Worm (Caenorhabditis elegans) whole organism, L4 larva: ENCODE measurements around the gene M05D6.3.

Experiments used
- F10B5.3 ChIP-seq: sonication (generic microtip); optimal IDR thresholded peaks from 2 replicates; lab custom pipeline; 2016; ENCODE audit warnings: mild to moderate bottlenecking, missing genetic modification characterization, missing compliant biosample characterization
- F49E8.2 ChIP-seq: sonication (generic microtip); optimal IDR thresholded peaks from 2 replicates; lab custom pipeline; 2016; ENCODE audit warnings: missing compliant biosample characterization, mild to moderate bottlenecking, missing genetic modification characterization, borderline replicate concordance
- R02D3.7 ChIP-seq: fragments of 150-350 bp; sonication (generic microtip); optimal IDR thresholded peaks from 3 replicates; lab custom pipeline; 2014; ENCODE audit warnings: missing biosample characterization, missing genetic modification characterization
- T20F7.1 ChIP-seq: fragments of 200-800 bp; sonication (Bioruptor generic); optimal IDR thresholded peaks from 2 replicates; lab custom pipeline; 2018; ENCODE audit warnings: mild to moderate bottlenecking, missing genetic modification characterization, missing compliant biosample characterization
- Y48G9A.11 ChIP-seq: fragments of 200-800 bp; sonication (Bioruptor generic); IDR thresholded peaks from 2 replicates; pipeline ENCODE4 v1.3.6; 2022; ENCODE audit warnings: missing genetic modification reagents, missing genetic modification characterization, missing compliant biosample characterization
- ZK546.5 ChIP-seq, 2 experiments: sonication (generic microtip); optimal IDR thresholded peaks; 2 replicates each; lab custom pipeline; 2017; ENCODE audit warnings: missing biosample characterization in 2 of 2, missing genetic modification characterization in 2 of 2
- aha-1 ChIP-seq: fragments of 150-350 bp; peaks from one replicate; lab custom pipeline; 2014; ENCODE audit warnings: missing biosample characterization, missing genetic modification characterization
- ama-1 ChIP-seq: fragments of 150-350 bp; optimal IDR thresholded peaks from 2 replicates; lab custom pipeline; 2014; ENCODE audit warnings: inconsistent platforms, mixed read lengths
- arid-1 ChIP-seq: fragments of 200-800 bp; sonication (Bioruptor generic); conservative IDR thresholded peaks from 2 replicates; pipeline ENCODE4 v1.3.6; 2022; ENCODE audit warnings: missing genetic modification reagents, missing genetic modification characterization, missing compliant biosample characterization
- ceh-20 ChIP-seq: fragments of 200-800 bp; sonication (Bioruptor generic); IDR thresholded peaks from 2 replicates; pipeline ENCODE4 v1.3.6; 2022; ENCODE audit warnings: missing genetic modification reagents, missing genetic modification characterization, missing compliant biosample characterization
- ceh-44 ChIP-seq: fragments of 200-800 bp; sonication (Bioruptor generic); IDR thresholded peaks from 2 replicates; pipeline ENCODE4 v1.3.6; 2022; ENCODE audit warnings: missing genetic modification reagents, missing genetic modification characterization, missing compliant biosample characterization
- ceh-62 ChIP-seq: sonication (generic microtip); optimal IDR thresholded peaks from 2 replicates; lab custom pipeline; 2017; ENCODE audit warnings: missing biosample characterization, missing genetic modification characterization
- cey-2 ChIP-seq: sonication (generic microtip); optimal IDR thresholded peaks from 3 replicates; lab custom pipeline; 2017; ENCODE audit warnings: missing genetic modification characterization, mild to moderate bottlenecking, missing compliant biosample characterization, antibody characterized with exemption, borderline replicate concordance; ENCODE audit not compliant: insufficient read depth
- daf-16 ChIP-seq, 3 experiments: sonication (generic microtip); optimal IDR thresholded peaks; 2 replicates each; lab custom pipeline; 2016 to 2017; ENCODE audit warnings: missing genetic modification characterization in 3 of 3, missing genetic modification reagents in 3 of 3, mild to moderate bottlenecking in 2 of 3, missing compliant biosample characterization in 2 of 3, missing biosample characterization in 1 of 3, moderate library complexity in 1 of 3
- dmd-6 ChIP-seq: fragments of 200-800 bp; sonication (Bioruptor generic); IDR thresholded peaks from 2 replicates; pipeline ENCODE4 v1.3.6; 2022; ENCODE audit warnings: missing genetic modification reagents, missing genetic modification characterization, missing compliant biosample characterization
- dpl-1 ChIP-seq: fragments of 150-350 bp; optimal IDR thresholded peaks from 2 replicates; lab custom pipeline; 2014; ENCODE audit warnings: missing biosample characterization, missing genetic modification reagents, missing genetic modification characterization
- duxl-1 ChIP-seq: sonication (generic microtip); optimal IDR thresholded peaks from 2 replicates; lab custom pipeline; 2016; ENCODE audit warnings: mild to moderate bottlenecking, missing genetic modification characterization, moderate library complexity, missing compliant biosample characterization; ENCODE audit not compliant: poor library complexity
- dve-1 ChIP-seq: sonication (generic microtip); optimal IDR thresholded peaks from 2 replicates; lab custom pipeline; 2017; ENCODE audit warnings: antibody characterized with exemption, mild to moderate bottlenecking, missing genetic modification characterization, missing compliant biosample characterization; ENCODE audit not compliant: insufficient read depth
- fkh-10 ChIP-seq: fragments of 150-350 bp; optimal IDR thresholded peaks from 2 replicates; lab custom pipeline; 2014; ENCODE audit warnings: missing biosample characterization, missing genetic modification reagents, missing genetic modification characterization
- hlh-11 ChIP-seq: fragments of 200-800 bp; sonication (Bioruptor generic); optimal IDR thresholded peaks from 2 replicates; lab custom pipeline; 2018; ENCODE audit warnings: mild to moderate bottlenecking, missing genetic modification characterization, missing compliant biosample characterization
- hmg-1.1 ChIP-seq: fragments of 200-800 bp; sonication (Bioruptor generic); IDR thresholded peaks from 2 replicates; pipeline ENCODE4 v1.3.6; 2022; ENCODE audit warnings: missing genetic modification reagents, missing genetic modification characterization, missing compliant biosample characterization
- lin-29 ChIP-seq: fragments of 200-800 bp; sonication (Bioruptor generic); IDR thresholded peaks from 2 replicates; pipeline ENCODE4 v1.3.6; 2022; ENCODE audit warnings: missing genetic modification reagents, missing genetic modification characterization, missing compliant biosample characterization
- lin-38 ChIP-seq: fragments of 200-800 bp; sonication (Bioruptor generic); IDR thresholded peaks from 2 replicates; pipeline ENCODE4 v1.3.6; 2022; ENCODE audit warnings: missing genetic modification reagents, missing genetic modification characterization, missing compliant biosample characterization
- lin-39 ChIP-seq: fragments of 150-350 bp; optimal IDR thresholded peaks from 2 replicates; lab custom pipeline; 2014; ENCODE audit warnings: missing biosample characterization, missing genetic modification reagents, missing genetic modification characterization
- lsy-2 ChIP-seq, 2 experiments: fragments of 150-350 bp in 1 of 2; sonication (generic microtip) in 1 of 2; optimal IDR thresholded peaks; 2 replicates each; lab custom pipeline; 2014 to 2017; ENCODE audit warnings: missing biosample characterization in 2 of 2, missing genetic modification characterization in 2 of 2
- mep-1 ChIP-seq: fragments of 150-350 bp; sonication (generic microtip); optimal IDR thresholded peaks from 3 replicates; lab custom pipeline; 2014; ENCODE audit warnings: missing biosample characterization, missing genetic modification characterization
- mxl-3 ChIP-seq: fragments of 200-800 bp; sonication (Bioruptor generic); optimal IDR thresholded peaks from 2 replicates; lab custom pipeline; 2018; ENCODE audit warnings: mild to moderate bottlenecking, missing genetic modification characterization, missing compliant biosample characterization
- nhr-11 ChIP-seq: fragments of 150-350 bp; optimal IDR thresholded peaks from 2 replicates; lab custom pipeline; 2014; ENCODE audit warnings: missing biosample characterization, missing genetic modification characterization
- nhr-237 ChIP-seq: sonication (generic microtip); optimal IDR thresholded peaks from 2 replicates; lab custom pipeline; 2017; ENCODE audit warnings: missing biosample characterization, missing genetic modification characterization
- nhr-25 ChIP-seq: sonication (generic microtip); optimal IDR thresholded peaks from 2 replicates; lab custom pipeline; 2017; ENCODE audit warnings: missing genetic modification characterization, mild to moderate bottlenecking, missing compliant biosample characterization, antibody characterized with exemption, moderate library complexity, borderline replicate concordance; ENCODE audit not compliant: insufficient read depth
- nhr-28 ChIP-seq: fragments of 150-350 bp; optimal IDR thresholded peaks from 2 replicates; lab custom pipeline; 2014; ENCODE audit warnings: missing biosample characterization, missing genetic modification characterization
- nhr-48 ChIP-seq: sonication (generic microtip); optimal IDR thresholded peaks from 2 replicates; lab custom pipeline; 2016; ENCODE audit warnings: mild to moderate bottlenecking, missing genetic modification characterization, missing compliant biosample characterization
- nhr-77 ChIP-seq: fragments of 150-350 bp; optimal IDR thresholded peaks from 2 replicates; lab custom pipeline; 2014; ENCODE audit warnings: missing biosample characterization, missing genetic modification characterization
- pha-4 ChIP-seq, 2 experiments: fragments of 150-350 bp in 1 of 2; fragments of 200-800 bp in 1 of 2; sonication (Bioruptor generic) in 1 of 2; IDR thresholded peaks in 1 of 2; optimal IDR thresholded peaks in 1 of 2; 2 replicates each; pipeline versions ENCODE4 v1.3.6 to Lab custom; 2014 to 2022; ENCODE audit warnings: missing genetic modification characterization in 2 of 2, missing genetic modification reagents in 2 of 2, missing biosample characterization in 1 of 2, missing compliant biosample characterization in 1 of 2
- pqm-1 ChIP-seq: sonication (generic microtip); optimal IDR thresholded peaks from 2 replicates; lab custom pipeline; 2017; ENCODE audit warnings: missing biosample characterization, missing genetic modification characterization
- rbr-2 ChIP-seq: sonication (generic microtip); optimal IDR thresholded peaks from 2 replicates; lab custom pipeline; 2016; ENCODE audit warnings: missing genotype, missing genetic modification characterization, missing compliant biosample characterization
- snpc-1.2 ChIP-seq: fragments of 200-800 bp; sonication (Bioruptor generic); IDR thresholded peaks from 2 replicates; pipeline ENCODE4 v1.3.6; 2022; ENCODE audit warnings: missing genetic modification reagents, missing genetic modification characterization, missing compliant biosample characterization
- spr-1 ChIP-seq: sonication (generic microtip); optimal IDR thresholded peaks from 2 replicates; lab custom pipeline; 2016; ENCODE audit warnings: mild to moderate bottlenecking, missing genetic modification characterization, missing compliant biosample characterization
- tag-97 ChIP-seq: fragments of 200-800 bp; sonication (Bioruptor generic); IDR thresholded peaks from 2 replicates; pipeline ENCODE4 v1.3.6; 2022; ENCODE audit warnings: missing genetic modification characterization, missing compliant biosample characterization
- tra-1 ChIP-seq: fragments of 200-800 bp; sonication (Bioruptor generic); IDR thresholded peaks from 2 replicates; pipeline ENCODE4 v1.3.6; 2022; ENCODE audit warnings: missing genetic modification reagents, missing genetic modification characterization, missing compliant biosample characterization
- vab-7 ChIP-seq: fragments of 200-800 bp; sonication (Bioruptor generic); IDR thresholded peaks from 2 replicates; pipeline ENCODE4 v1.3.6; 2022; ENCODE audit warnings: missing genetic modification reagents, missing genetic modification characterization, missing compliant biosample characterization
- zag-1 ChIP-seq: fragments of 150-350 bp; optimal IDR thresholded peaks from 2 replicates; lab custom pipeline; 2014; ENCODE audit warnings: missing biosample characterization, missing genetic modification characterization
- zfp-2 ChIP-seq: sonication (generic microtip); optimal IDR thresholded peaks from 2 replicates; lab custom pipeline; 2016; ENCODE audit warnings: mild to moderate bottlenecking, missing genetic modification characterization, missing compliant biosample characterization
- zfp-3 ChIP-seq: fragments of 200-800 bp; sonication (Bioruptor generic); conservative IDR thresholded peaks from 2 replicates; pipeline ENCODE4 v1.3.6; 2022; ENCODE audit warnings: missing genetic modification reagents, missing genetic modification characterization, missing compliant biosample characterization

M05D6.3 gene

ce11 chrII:8481731-8482253, 6.2 kb downstream of the M05D6.3 start, which contains the start of gene M05D6.5 (continued):
- TF ChIP-seq ceh-62 (tag; lab: Kevin White, UChicago) (no peak), zfp-3 (GFP tag; lab: Robert Waterston, UW) (peak; percentile 57), tra-1 (no peak), tag-97 (no peak), ZK546.5 (tag; optimal IDR thresholded peaks at IDR 0.05; lab: Kevin White, UChicago) (no peak), mxl-3 (GFP tag; lab: Kevin White, UChicago) (no peak), pqm-1 (tag; lab: Kevin White, UChicago) (no peak), ama-1 (lab: Kevin White, UChicago) (peak; percentile 14), nhr-48 (tag; lab: Kevin White, UChicago) (no peak), hmg-1.1 (GFP tag; lab: Robert Waterston, UW) (no peak)

ce11 chrII:8483124-8483792, 7.7 kb downstream of the M05D6.3 start:
- TF ChIP-seq rbr-2 (tag; lab: Kevin White, UChicago), result no peak
- peak; percentile 42 for TF ChIP-seq pqm-1 (tag; lab: Kevin White, UChicago)
- TF ChIP-seq dpl-1, result peak; percentile 23
- peak; percentile 26; the same call in 1 of the 2 replicates for TF ChIP-seq dmd-6 (GFP tag; lab: Robert Waterston, UW)
- TF ChIP-seq nhr-25, result no peak
- no peak for TF ChIP-seq nhr-237 (tag; lab: Kevin White, UChicago)
- no peak for TF ChIP-seq pha-4 (GFP tag; IDR thresholded peaks at IDR 0.05; lab: Robert Waterston, UW)
- TF ChIP-seq pha-4 (tag; optimal IDR thresholded peaks at IDR 0.05; lab: Kevin White, UChicago), result no peak
- TF ChIP-seq dve-1 (tag; lab: Kevin White, UChicago), result peak; percentile 9
- no peak for TF ChIP-seq F10B5.3
- no peak for TF ChIP-seq zag-1 (tag; lab: Kevin White, UChicago)
- TF ChIP-seq ama-1 (lab: Kevin White, UChicago), result peak; percentile 26
- TF ChIP-seq fkh-10 (GFP tag; lab: Kevin White, UChicago), result no peak
- peak; percentile 14 for TF ChIP-seq mxl-3 (GFP tag; lab: Kevin White, UChicago)
- peak in 1 of 2 experiments; percentile 82 for TF ChIP-seq lsy-2 (tag; optimal IDR thresholded peaks at IDR 0.05; lab: Kevin White, UChicago)
- TF ChIP-seq nhr-28 (tag; lab: Kevin White, UChicago), result peak; percentile 99
- peak; percentile 47 for TF ChIP-seq hlh-11 (tag; lab: Kevin White, UChicago)
- no peak for TF ChIP-seq lin-39 (tag; lab: Kevin White, UChicago)
- 0 out of 2 replicates have a peak, but pooled peaks have one; percentile 34 for TF ChIP-seq snpc-1.2 (GFP tag; lab: Robert Waterston, UW)
- peak; percentile 90 for TF ChIP-seq aha-1 (tag; lab: Kevin White, UChicago)
- no peak for TF ChIP-seq daf-16 (GFP tag; optimal IDR thresholded peaks at IDR 0.05; lab: Kevin White, UChicago)
- peak; percentile 22 for TF ChIP-seq daf-16 (tag; optimal IDR thresholded peaks at IDR 0.05; lab: Kevin White, UChicago)
- no peak for TF ChIP-seq arid-1 (GFP tag; lab: Robert Waterston, UW)
- TF ChIP-seq nhr-11, result peak; percentile 40
- TF ChIP-seq lin-29 (GFP tag; lab: Robert Waterston, UW), result no peak
- TF ChIP-seq lin-38 (GFP tag; lab: Robert Waterston, UW), result peak; percentile 46
- TF ChIP-seq T20F7.1 (GFP tag; lab: Kevin White, UChicago), result peak; percentile 45
- TF ChIP-seq zfp-3 (GFP tag; lab: Robert Waterston, UW), result no peak
- TF ChIP-seq nhr-77 (tag; lab: Kevin White, UChicago), result peak; percentile 37

- no peak for TF ChIP-seq ceh-20 (GFP tag; lab: Robert Waterston, UW)
- TF ChIP-seq vab-7 (GFP tag; lab: Robert Waterston, UW), result no peak
- TF ChIP-seq ceh-44 (GFP tag; lab: Robert Waterston, UW), result no peak
- TF ChIP-seq fkh-10 (GFP tag; lab: Kevin White, UChicago), result no peak
- TF ChIP-seq hlh-11 (tag; lab: Kevin White, UChicago), result peak; percentile 39
- TF ChIP-seq zfp-2 (tag; lab: Kevin White, UChicago), result no peak
- TF ChIP-seq mep-1 (tag; lab: Kevin White, UChicago), result peak; percentile 29
- no peak for TF ChIP-seq duxl-1 (tag; lab: Kevin White, UChicago)
- TF ChIP-seq tag-97, result no peak
- TF ChIP-seq ceh-62 (tag; lab: Kevin White, UChicago), result no peak
- no peak for TF ChIP-seq R02D3.7 (tag; lab: Kevin White, UChicago)
- no peak for TF ChIP-seq dpl-1
- TF ChIP-seq F49E8.2, result no peak
- TF ChIP-seq nhr-28 (tag; lab: Kevin White, UChicago), result peak; percentile 4
- no peak for TF ChIP-seq cey-2 (tag; lab: Kevin White, UChicago)
- TF ChIP-seq spr-1 (tag; lab: Kevin White, UChicago), result no peak
- peak; percentile 100 for TF ChIP-seq aha-1 (tag; lab: Kevin White, UChicago)
- TF ChIP-seq F10B5.3, result no peak
- no peak for TF ChIP-seq Y48G9A.11 (GFP tag; lab: Robert Waterston, UW)
Observed at ce11 chrII:8483793-8484186, 8.2 kb downstream of the M05D6.3 start, which contains the start of gene taap-1. taap-1 (minus strand) TSS chrII:8483871.
